Fruit fly (Drosophila melanogaster) whole organism, pupa: ENCODE measurements around the gene Obp73a.
"Not testable (repeated sequence)": the region's sequence is repeated elsewhere in the genome, so short reads cannot be mapped to it uniquely, and the experiment has no call there.

ENCODE experiments used
- CG15710 ChIP-seq: fragments of 200-800 bp; sonication (Bioruptor generic); optimal IDR thresholded peaks from 2 replicates; lab custom pipeline; 2018; ENCODE audit warnings: missing biosample characterization, mild to moderate bottlenecking, missing genetic modification characterization, moderate library complexity
- CG4496 ChIP-seq: fragments of 200-800 bp; sonication (Bioruptor generic); IDR thresholded peaks from 3 replicates; pipeline ENCODE4 v1.3.6; 2022; ENCODE audit warnings: missing biosample characterization, missing genetic modification characterization
- CG8159 ChIP-seq: fragments of 200-800 bp; sonication (Bioruptor generic); optimal IDR thresholded peaks from 3 replicates; lab custom pipeline; 2018; ENCODE audit warnings: missing biosample characterization, mild to moderate bottlenecking, missing genetic modification characterization, moderate library complexity
- CG8301 ChIP-seq: fragments of 200-800 bp; sonication (Bioruptor generic); optimal IDR thresholded peaks from 2 replicates; lab custom pipeline; 2018; ENCODE audit warnings: missing biosample characterization, mild to moderate bottlenecking, missing genetic modification characterization
- EcR ChIP-seq: fragments of 200-800 bp; sonication (Bioruptor generic); optimal IDR thresholded peaks from 3 replicates; lab custom pipeline; 2019; ENCODE audit warnings: missing biosample characterization, missing genetic modification characterization, mild to moderate bottlenecking, moderate library complexity, missing genetic modification reagents
- Pif1B ChIP-seq: fragments of 200-800 bp; sonication (Bioruptor generic); optimal IDR thresholded peaks from 3 replicates; lab custom pipeline; 2016; ENCODE audit warnings: missing biosample characterization, missing genetic modification characterization
- fd96Ca ChIP-seq: fragments of 200-800 bp; sonication (Bioruptor generic); IDR thresholded peaks from 3 replicates; pipeline ENCODE4 v1.3.6; 2022; ENCODE audit warnings: missing biosample characterization, missing genetic modification characterization

DNA sequence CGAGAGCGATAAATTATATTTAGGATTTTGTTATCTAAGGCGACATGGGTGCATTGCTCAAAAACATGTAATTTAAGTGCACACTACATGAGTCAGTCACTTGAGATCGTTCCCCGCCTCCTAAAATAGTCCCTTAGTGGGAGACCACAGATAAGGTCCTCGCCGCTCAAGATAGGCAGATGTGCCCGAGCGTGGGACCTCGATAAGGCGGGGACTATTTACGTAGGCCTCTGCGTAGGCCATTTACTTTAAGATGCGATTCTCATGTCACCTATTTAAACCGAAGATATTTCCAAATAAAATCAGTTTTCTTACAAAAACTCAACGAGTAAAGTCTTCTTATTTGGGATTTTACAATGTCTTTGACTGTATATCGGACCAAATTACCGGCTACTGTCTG lies 10.4 kb downstream of the Obp73a start, which contains the start of gene Ogdh:
- not testable (repeated sequence) for TF ChIP-seq CG8159 (tag; lab: Kevin White, UChicago); CG8301 (tag; lab: Kevin White, UChicago); CG15710 (tag; lab: Kevin White, UChicago); CG4496; fd96Ca (GFP tag; lab: Robert Waterston, UW); EcR (GFP tag; lab: Kevin White, UChicago); Pif1B (GFP tag; lab: Kevin White, UChicago)
